Fruit fly (Drosophila melanogaster) whole organism, embryonic: ENCODE data around the gene CG8128.

Source experiments
- ATbp ChIP-seq: fragments of 200-800 bp; sonication (Bioruptor generic); optimal IDR thresholded peaks from 2 replicates; lab custom pipeline; 2017; ENCODE audit warnings: missing biosample characterization, mild to moderate bottlenecking, missing genetic modification characterization, missing genetic modification reagents
- Abd-B ChIP-seq: fragments of 200-800 bp; sonication (Bioruptor generic); optimal IDR thresholded peaks from 2 replicates; lab custom pipeline; 2018; ENCODE audit warnings: missing biosample characterization, mild to moderate bottlenecking, missing genetic modification characterization, moderate library complexity
- B-H2 ChIP-seq: fragments of 200-800 bp; sonication (Bioruptor generic); optimal IDR thresholded peaks from 2 replicates; lab custom pipeline; 2018; ENCODE audit warnings: missing biosample characterization, mild to moderate bottlenecking, missing genetic modification characterization
- Blimp-1 ChIP-seq: fragments of 200-800 bp; sonication (Bioruptor generic); optimal IDR thresholded peaks from 3 replicates; lab custom pipeline; 2018; ENCODE audit warnings: missing biosample characterization, missing genetic modification characterization, mild to moderate bottlenecking, moderate library complexity, missing genetic modification reagents
- C15 ChIP-seq: fragments of 200-800 bp; sonication (Bioruptor generic); IDR thresholded peaks from 3 replicates; pipeline ENCODE4 v1.3.6; 2022; ENCODE audit warnings: missing biosample characterization, missing genetic modification characterization
- CG1024 ChIP-seq: fragments of 200-800 bp; sonication (Bioruptor generic); IDR thresholded peaks from 2 replicates; pipeline ENCODE4 v1.3.6; 2022; ENCODE audit warnings: missing biosample characterization, missing genetic modification characterization
- CG1233 ChIP-seq: fragments of 200-800 bp; sonication (Bioruptor generic); optimal IDR thresholded peaks from 4 replicates; lab custom pipeline; 2018; ENCODE audit warnings: missing biosample characterization, mild to moderate bottlenecking, missing genetic modification characterization
- CG13775 ChIP-seq: fragments of 200-800 bp; sonication (Bioruptor generic); optimal IDR thresholded peaks from 3 replicates; lab custom pipeline; 2017; ENCODE audit warnings: missing biosample characterization, mild to moderate bottlenecking, missing genetic modification characterization
- CG14441 ChIP-seq: fragments of 200-800 bp; sonication (Bioruptor generic); IDR thresholded peaks from 2 replicates; pipeline ENCODE4 v1.3.6; 2022; ENCODE audit warnings: missing biosample characterization, missing genetic modification characterization
- CG15011 ChIP-seq: fragments of 200-800 bp; sonication (Bioruptor generic); optimal IDR thresholded peaks from 3 replicates; lab custom pipeline; 2018; ENCODE audit warnings: missing biosample characterization, mild to moderate bottlenecking, missing genetic modification characterization
- CG16813 ChIP-seq: fragments of 200-800 bp; sonication (Bioruptor generic); IDR thresholded peaks from 3 replicates; pipeline ENCODE4 v1.3.6; 2022; ENCODE audit warnings: missing biosample characterization, missing genetic modification characterization; ENCODE audit not compliant: partially characterized antibody
- CG16815 ChIP-seq: fragments of 200-800 bp; sonication (Bioruptor generic); optimal IDR thresholded peaks from 3 replicates; lab custom pipeline; 2017; ENCODE audit warnings: missing biosample characterization, mild to moderate bottlenecking, missing genetic modification characterization
- CG1792 ChIP-seq: fragments of 200-800 bp; sonication (Bioruptor generic); optimal IDR thresholded peaks from 2 replicates; lab custom pipeline; 2016; ENCODE audit warnings: missing biosample characterization, missing genetic modification characterization
- CG18764 ChIP-seq: fragments of 200-800 bp; sonication (Bioruptor generic); optimal IDR thresholded peaks from 3 replicates; lab custom pipeline; 2016; ENCODE audit warnings: missing biosample characterization, missing genetic modification characterization
- CG2712 ChIP-seq: fragments of 200-800 bp; optimal IDR thresholded peaks from 3 replicates; lab custom pipeline; 2019; ENCODE audit warnings: missing biosample characterization, mild to moderate bottlenecking, missing genetic modification characterization, moderate library complexity
- CG2889 ChIP-seq: fragments of 200-800 bp; sonication (Bioruptor generic); IDR thresholded peaks from 3 replicates; pipeline ENCODE4 v1.3.6; 2022; ENCODE audit warnings: missing biosample characterization, missing genetic modification characterization
- CG31441 ChIP-seq: fragments of 200-800 bp; sonication (Bioruptor generic); IDR thresholded peaks from 2 replicates; pipeline ENCODE4 v1.3.6; 2022; ENCODE audit warnings: missing biosample characterization, missing genetic modification characterization
- CG34376 ChIP-seq: fragments of 200-800 bp; sonication (Bioruptor generic); optimal IDR thresholded peaks from 2 replicates; lab custom pipeline; 2018; ENCODE audit warnings: missing biosample characterization, mild to moderate bottlenecking, missing genetic modification characterization
- CG6175 ChIP-seq: fragments of 200-800 bp; sonication (Bioruptor generic); IDR thresholded peaks from 3 replicates; pipeline ENCODE4 v1.3.6; 2022; ENCODE audit warnings: missing biosample characterization, missing genetic modification characterization
- CG7357 ChIP-seq: fragments of 200-800 bp; sonication (Bioruptor generic); IDR thresholded peaks from 3 replicates; pipeline ENCODE4 v1.3.6; 2022; ENCODE audit warnings: missing biosample characterization, missing genetic modification characterization
- CG7556 ChIP-seq: fragments of 200-800 bp; sonication (Bioruptor generic); optimal IDR thresholded peaks from 2 replicates; lab custom pipeline; 2017; ENCODE audit warnings: missing biosample characterization, mild to moderate bottlenecking, missing genetic modification characterization
- CG8281 ChIP-seq: fragments of 200-800 bp; sonication (Bioruptor generic); optimal IDR thresholded peaks from 2 replicates; lab custom pipeline; 2018; ENCODE audit warnings: missing biosample characterization, mild to moderate bottlenecking, missing genetic modification characterization, moderate library complexity
- CG8944 ChIP-seq: fragments of 200-800 bp; sonication (Bioruptor generic); optimal IDR thresholded peaks from 3 replicates; lab custom pipeline; 2016; ENCODE audit warnings: missing biosample characterization, missing genetic modification characterization
- Dll ChIP-seq: fragments of 200-800 bp; sonication (Bioruptor generic); IDR thresholded peaks from 4 replicates; pipeline ENCODE4 v1.3.6; 2022; ENCODE audit warnings: missing biosample characterization, missing genetic modification characterization; ENCODE audit not compliant: partially characterized antibody
- Drgx ChIP-seq: fragments of 200-800 bp; sonication (Bioruptor generic); IDR thresholded peaks from 2 replicates; pipeline ENCODE4 v1.3.6; 2022; ENCODE audit warnings: missing biosample characterization, missing genetic modification characterization
- ERR ChIP-seq: fragments of 200-800 bp; sonication (Bioruptor generic); optimal IDR thresholded peaks from 2 replicates; lab custom pipeline; 2016; ENCODE audit warnings: missing biosample characterization, missing genetic modification characterization
- MBD-R2 ChIP-seq: fragments of 200-800 bp; sonication (Bioruptor generic); IDR thresholded peaks from 2 replicates; pipeline ENCODE4 v1.3.6; 2022; ENCODE audit warnings: missing biosample characterization, missing genetic modification characterization
- MESR4 ChIP-seq: fragments of 200-800 bp; sonication (Bioruptor generic); optimal IDR thresholded peaks from 2 replicates; lab custom pipeline; 2018; ENCODE audit warnings: missing biosample characterization, mild to moderate bottlenecking, missing genetic modification characterization, moderate library complexity
- NK7.1 ChIP-seq: fragments of 200-800 bp; sonication (Bioruptor generic); optimal IDR thresholded peaks from 3 replicates; lab custom pipeline; 2016; ENCODE audit warnings: missing biosample characterization, missing genetic modification characterization
- Pdp1 ChIP-seq, 2 experiments: fragments of 200-800 bp; sonication (Bioruptor generic); optimal IDR thresholded peaks; 3 replicates each; lab custom pipeline; 2016; ENCODE audit warnings: missing biosample characterization in 2 of 2, missing genetic modification characterization in 2 of 2, mild to moderate bottlenecking in 1 of 2, moderate library complexity in 1 of 2
- Ptx1 ChIP-seq: fragments of 200-800 bp; sonication (Bioruptor generic); IDR thresholded peaks from 2 replicates; pipeline ENCODE4 v1.3.6; 2022; ENCODE audit warnings: missing biosample characterization, missing genetic modification characterization
- Side ChIP-seq: fragments of 200-800 bp; sonication (Bioruptor generic); optimal IDR thresholded peaks from 2 replicates; lab custom pipeline; 2016; ENCODE audit warnings: missing biosample characterization, missing genetic modification characterization
- ab ChIP-seq: fragments of 200-800 bp; sonication (Bioruptor generic); optimal IDR thresholded peaks from 2 replicates; lab custom pipeline; 2016; ENCODE audit warnings: missing biosample characterization, missing genetic modification characterization
- al ChIP-seq: fragments of 200-800 bp; sonication (Bioruptor generic); IDR thresholded peaks from 2 replicates; pipeline ENCODE4 v1.3.6; 2022; ENCODE audit warnings: missing biosample characterization, missing genetic modification characterization
- az2 ChIP-seq: fragments of 200-800 bp; sonication (Bioruptor generic); optimal IDR thresholded peaks from 3 replicates; lab custom pipeline; 2016; ENCODE audit warnings: missing biosample characterization, missing genetic modification characterization
- corto ChIP-seq: fragments of 200-800 bp; sonication (Bioruptor generic); optimal IDR thresholded peaks from 2 replicates; lab custom pipeline; 2016; ENCODE audit warnings: missing biosample characterization, mild to moderate bottlenecking, missing genetic modification characterization, moderate library complexity
- dan ChIP-seq: fragments of 200-800 bp; sonication (Bioruptor generic); IDR thresholded peaks from 2 replicates; pipeline ENCODE4 v1.3.6; 2022; ENCODE audit warnings: missing biosample characterization, missing genetic modification characterization
- emc ChIP-seq: fragments of 200-800 bp; sonication (Bioruptor generic); optimal IDR thresholded peaks from 2 replicates; lab custom pipeline; 2016; ENCODE audit warnings: missing biosample characterization, missing genetic modification characterization
- ems ChIP-seq: fragments of 200-800 bp; sonication (Bioruptor generic); optimal IDR thresholded peaks from 3 replicates; lab custom pipeline; 2016; ENCODE audit warnings: missing biosample characterization, missing genetic modification characterization
- gem ChIP-seq: fragments of 200-800 bp; sonication (Bioruptor generic); optimal IDR thresholded peaks from 2 replicates; lab custom pipeline; 2019; ENCODE audit warnings: missing biosample characterization, mild to moderate bottlenecking, missing genetic modification characterization, moderate library complexity
- grn ChIP-seq: fragments of 200-800 bp; sonication (Bioruptor generic); optimal IDR thresholded peaks from 3 replicates; lab custom pipeline; 2017; ENCODE audit warnings: missing biosample characterization, missing genetic modification characterization
- her ChIP-seq: fragments of 200-800 bp; sonication (Bioruptor generic); optimal IDR thresholded peaks from 2 replicates; lab custom pipeline; 2016; ENCODE audit warnings: missing biosample characterization, missing genetic modification characterization
- hth ChIP-seq: fragments of >200 bp; optimal IDR thresholded peaks from 2 replicates; lab custom pipeline; 2017; ENCODE audit warnings: inconsistent platforms
- lilli ChIP-seq: fragments of 200-800 bp; sonication (Bioruptor generic); optimal IDR thresholded peaks from 3 replicates; lab custom pipeline; 2016; ENCODE audit warnings: missing biosample characterization, missing genetic modification characterization
- nerfin-1 ChIP-seq: fragments of 200-800 bp; sonication (Bioruptor generic); optimal IDR thresholded peaks from 3 replicates; lab custom pipeline; 2019; ENCODE audit warnings: missing biosample characterization, mild to moderate bottlenecking, missing genetic modification characterization, moderate library complexity
- oc ChIP-seq: fragments of 200-800 bp; sonication (Bioruptor generic); optimal IDR thresholded peaks from 2 replicates; lab custom pipeline; 2018; ENCODE audit warnings: missing biosample characterization, mild to moderate bottlenecking, missing genetic modification characterization, moderate library complexity
- psq ChIP-seq: fragments of 200-800 bp; sonication (Bioruptor generic); optimal IDR thresholded peaks from 2 replicates; lab custom pipeline; 2017; ENCODE audit warnings: missing biosample characterization, missing genetic modification characterization
- sna ChIP-seq: fragments of 200-800 bp; sonication (Bioruptor generic); IDR thresholded peaks from 2 replicates; pipeline ENCODE4 v1.3.6; 2022; ENCODE audit warnings: missing biosample characterization, missing genetic modification characterization; ENCODE audit not compliant: partially characterized antibody
- vnd ChIP-seq: fragments of 200-800 bp; sonication (Bioruptor generic); IDR thresholded peaks from 3 replicates; pipeline ENCODE4 v1.3.6; 2022; ENCODE audit warnings: missing biosample characterization, missing genetic modification characterization; ENCODE audit not compliant: partially characterized antibody
- yki ChIP-seq: fragments of >200 bp; optimal IDR thresholded peaks from 3 replicates; lab custom pipeline; 2018
- zfh1 ChIP-seq: fragments of 200-800 bp; sonication (Bioruptor generic); IDR thresholded peaks from 3 replicates; pipeline ENCODE4 v1.3.6; 2022; ENCODE audit warnings: missing biosample characterization, missing genetic modification characterization

CG8128 gene

DNA sequence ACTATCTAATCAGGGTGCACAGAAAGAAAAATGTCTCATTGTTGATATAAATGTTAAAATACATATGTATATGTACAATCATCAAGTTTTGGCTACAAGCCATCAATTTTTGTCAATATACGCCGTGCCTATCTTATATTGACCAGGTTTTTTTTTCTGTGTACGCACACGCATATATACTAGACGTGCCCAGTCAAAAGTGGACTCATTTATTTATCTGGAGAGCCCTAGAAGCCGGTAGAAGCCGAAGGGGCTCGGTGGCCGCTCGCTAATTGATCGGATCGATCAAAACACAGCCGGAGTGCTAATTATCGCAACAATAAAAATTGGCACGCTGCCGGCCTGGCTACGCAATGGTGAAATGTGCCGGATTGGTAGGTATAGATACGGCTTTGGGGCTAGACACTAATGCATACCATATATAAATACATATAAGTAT, 43.0 kb downstream of the CG8128 start (continued):
- TF ChIP-seq C15 (GFP tag; lab: Robert Waterston, UW) = peak; percentile 47; the same call in 1 of the 3 replicates
- peak; percentile 60; the same call in 1 of the 2 replicates for TF ChIP-seq MBD-R2 (GFP tag; lab: Robert Waterston, UW)
- TF ChIP-seq MESR4 = no peak
- peak; percentile 62; the same call in 1 of the 2 replicates for TF ChIP-seq CG31441 (GFP tag; lab: Robert Waterston, UW)
- peak; percentile 47 for TF ChIP-seq her
- TF ChIP-seq ems = peak; percentile 66
- TF ChIP-seq CG7556 (GFP tag; lab: Kevin White, UChicago) = peak; percentile 66
- peak; percentile 61 for TF ChIP-seq CG2712 (tag; lab: Kevin White, UChicago)
- TF ChIP-seq CG6175 = peak; percentile 67; the same call in 2 of the 3 replicates
- no peak for TF ChIP-seq psq (GFP tag; lab: Kevin White, UChicago)
- peak; percentile 26; the same call in 1 of the 3 replicates for TF ChIP-seq CG7357 (GFP tag; lab: Robert Waterston, UW)
- TF ChIP-seq CG1024 (GFP tag; lab: Robert Waterston, UW) = 0 out of 2 replicates have a peak, but pooled peaks have one; percentile 42
- TF ChIP-seq zfh1 = peak; percentile 73; the same call in 2 of the 3 replicates
- TF ChIP-seq Side = peak; percentile 39
- TF ChIP-seq ATbp (GFP tag; lab: Kevin White, UChicago) = peak; percentile 64
- peak; percentile 17 for TF ChIP-seq emc
- TF ChIP-seq Ptx1 (GFP tag; lab: Robert Waterston, UW) = peak; percentile 75
- TF ChIP-seq yki (lab: Kevin White, UChicago) = no peak
- peak; percentile 41 for TF ChIP-seq CG15011 (GFP tag; lab: Kevin White, UChicago)
- TF ChIP-seq CG2889 = peak; percentile 59; the same call in 1 of the 3 replicates
- TF ChIP-seq Dll (GFP tag; lab: Robert Waterston, UW) = no peak
- peak; percentile 84 for TF ChIP-seq CG14441 (GFP tag; lab: Robert Waterston, UW)
- peak; percentile 48 for TF ChIP-seq CG16815 (GFP tag; lab: Kevin White, UChicago)
- TF ChIP-seq CG16813 (GFP tag; lab: Robert Waterston, UW) = no peak
- no peak for TF ChIP-seq hth (lab: Kevin White, UChicago)
- peak; percentile 22 for TF ChIP-seq corto (GFP tag; lab: Kevin White, UChicago)
- peak; percentile 47 for TF ChIP-seq NK7.1 (GFP tag; lab: Kevin White, UChicago)
- peak; percentile 85 for TF ChIP-seq lilli (GFP tag; lab: Kevin White, UChicago)
- TF ChIP-seq Pdp1 (GFP tag; optimal IDR thresholded peaks at IDR 0.05; lab: Kevin White, UChicago) = peak; percentile 58 to 63
- peak; percentile 48 for TF ChIP-seq Blimp-1 (GFP tag; lab: Kevin White, UChicago)
- no peak for TF ChIP-seq dan (GFP tag; lab: Robert Waterston, UW)
- no peak for TF ChIP-seq sna
- peak; percentile 4 for TF ChIP-seq ab (GFP tag; lab: Kevin White, UChicago)
- peak; percentile 76 for TF ChIP-seq B-H2 (GFP tag; lab: Kevin White, UChicago)
- TF ChIP-seq Abd-B (GFP tag; lab: Kevin White, UChicago) = peak; percentile 12
- TF ChIP-seq vnd (GFP tag; lab: Robert Waterston, UW) = no peak
- TF ChIP-seq CG8281 (tag; lab: Kevin White, UChicago) = peak; percentile 44
- no peak for TF ChIP-seq oc (tag; lab: Kevin White, UChicago)
- TF ChIP-seq nerfin-1 = peak; percentile 19
- peak; percentile 66 for TF ChIP-seq CG34376 (GFP tag; lab: Kevin White, UChicago)
- TF ChIP-seq CG13775 (GFP tag; lab: Kevin White, UChicago) = peak; percentile 48
- TF ChIP-seq CG1233 = peak; percentile 46
- TF ChIP-seq Drgx = peak; percentile 46
- TF ChIP-seq CG18764 (GFP tag; lab: Kevin White, UChicago) = peak; percentile 45
- peak; percentile 66; the same call in 1 of the 2 replicates for TF ChIP-seq al
- TF ChIP-seq grn (GFP tag; lab: Kevin White, UChicago) = peak; percentile 35
- TF ChIP-seq CG1792 (GFP tag; lab: Kevin White, UChicago) = peak; percentile 29
- TF ChIP-seq CG8944 (GFP tag; lab: Kevin White, UChicago) = peak; percentile 75
- peak; percentile 26 for TF ChIP-seq ERR (GFP tag; lab: Kevin White, UChicago)
- TF ChIP-seq az2 (GFP tag; lab: Kevin White, UChicago) = peak; percentile 53
- peak; percentile 81 for TF ChIP-seq gem (tag; lab: Kevin White, UChicago)
